Worm (Caenorhabditis elegans): ENCODE measurements around the gene far-8.

The far-8 gene

ce11 chrIII:797507-797906, 45.2 kb upstream of the far-8 start:
- no peak for TF ChIP-seq lin-15B (tag; optimal IDR thresholded peaks at IDR 0.05)
- TF ChIP-seq nhr-23 (tag; optimal IDR thresholded peaks at IDR 0.05), result no peak
- TF ChIP-seq eor-1 (tag; optimal IDR thresholded peaks at IDR 0.05), result no peak
- no peak for TF ChIP-seq nhr-67 (tag; optimal IDR thresholded peaks at IDR 0.05)
- TF ChIP-seq ceh-82 (tag; optimal IDR thresholded peaks at IDR 0.05), result no peak
- TF ChIP-seq mdl-1 (tag; optimal IDR thresholded peaks at IDR 0.05), result no peak
- no peak for TF ChIP-seq aly-2 (tag; optimal IDR thresholded peaks at IDR 0.05)
- TF ChIP-seq unc-39 (tag; optimal IDR thresholded peaks at IDR 0.05), result no peak
- no peak for TF ChIP-seq nhr-77 (tag; optimal IDR thresholded peaks at IDR 0.05)
- TF ChIP-seq pha-4 (tag; optimal IDR thresholded peaks at IDR 0.05), result no peak
- no peak for TF ChIP-seq nhr-76 (tag; optimal IDR thresholded peaks at IDR 0.05)
- no peak for TF ChIP-seq snpc-4 (tag; optimal IDR thresholded peaks at IDR 0.05)
- TF ChIP-seq ZK546.5 (tag; optimal IDR thresholded peaks at IDR 0.05), result no peak
- no peak for TF ChIP-seq fkh-10 (GFP tag; optimal IDR thresholded peaks at IDR 0.05)
- TF ChIP-seq nfya-1 (tag; optimal IDR thresholded peaks at IDR 0.05; ENCODE audit: insufficient read depth), result no peak
- TF ChIP-seq fos-1 (tag; optimal IDR thresholded peaks at IDR 0.05), result no peak
- TF ChIP-seq fkh-2 (tag; optimal IDR thresholded peaks at IDR 0.05), result no peak
- no peak for TF ChIP-seq ama-1 (optimal IDR thresholded peaks at IDR 0.05)

ce11 chrIII:802041-802440, 40.7 kb upstream of the far-8 start:
- TF ChIP-seq nhr-76 (tag; optimal IDR thresholded peaks at IDR 0.05) (no peak), lin-39 (tag; optimal IDR thresholded peaks at IDR 0.05) (no peak), lsy-12 (tag; optimal IDR thresholded peaks at IDR 0.05) (no peak), fkh-2 (tag; optimal IDR thresholded peaks at IDR 0.05) (no peak), unc-39 (tag; optimal IDR thresholded peaks at IDR 0.05) (no peak), ceh-9 (tag; optimal IDR thresholded peaks at IDR 0.05) (no peak), pha-4 (tag; optimal IDR thresholded peaks at IDR 0.05) (no peak), sea-2 (GFP tag; optimal IDR thresholded peaks at IDR 0.05) (no peak), nhr-23 (tag; optimal IDR thresholded peaks at IDR 0.05) (no peak), ZK546.5 (tag; optimal IDR thresholded peaks at IDR 0.05) (no peak), nhr-67 (tag; optimal IDR thresholded peaks at IDR 0.05) (no peak), mdl-1 (tag; optimal IDR thresholded peaks at IDR 0.05) (no peak), nhr-12 (tag; optimal IDR thresholded peaks at IDR 0.05) (no peak), eor-1 (tag; optimal IDR thresholded peaks at IDR 0.05) (no peak), aly-2 (tag; optimal IDR thresholded peaks at IDR 0.05) (no peak), mml-1 (tag; optimal IDR thresholded peaks at IDR 0.05) (no peak), nhr-25 (tag; optimal IDR thresholded peaks at IDR 0.05) (no peak), ceh-82 (tag; optimal IDR thresholded peaks at IDR 0.05) (no peak)

ce11 chrIII:811544-811943, 31.2 kb upstream of the far-8 start, which contains the start of gene daf-7:
daf-7 (plus strand) TSS chrIII:811844.
- TF ChIP-seq tbx-2 (tag; optimal IDR thresholded peaks at IDR 0.05) (no peak), elt-3 (tag; optimal IDR thresholded peaks at IDR 0.05) (no peak), unc-62 (GFP tag; optimal IDR thresholded peaks at IDR 0.05) (no peak), nhr-76 (tag; optimal IDR thresholded peaks at IDR 0.05) (no peak), elt-1 (tag; optimal IDR thresholded peaks at IDR 0.05) (no peak), daf-12 (tag; optimal IDR thresholded peaks at IDR 0.05) (no peak), nfya-1 (tag; optimal IDR thresholded peaks at IDR 0.05; ENCODE audit: insufficient read depth) (no peak), fkh-10 (GFP tag; optimal IDR thresholded peaks at IDR 0.05) (no peak), ceh-28 (tag; optimal IDR thresholded peaks at IDR 0.05) (no peak)

ce11 chrIII:815845-816244, 26.9 kb upstream of the far-8 start, which contains the start of gene dac-1:
dac-1 (plus strand) TSS chrIII:816145.
- no peak for TF ChIP-seq lin-39 (tag; optimal IDR thresholded peaks at IDR 0.05)
- no peak for TF ChIP-seq elt-1 (tag; optimal IDR thresholded peaks at IDR 0.05)
- no peak for TF ChIP-seq ceh-28 (tag; optimal IDR thresholded peaks at IDR 0.05)
- TF ChIP-seq hmg-11 (tag; optimal IDR thresholded peaks at IDR 0.05), result no peak
- TF ChIP-seq nhr-25 (tag; optimal IDR thresholded peaks at IDR 0.05), result peak; percentile 28

ce11 chrIII:819313-819712, 23.4 kb upstream of the far-8 start:
- TF ChIP-seq snpc-4 (tag; optimal IDR thresholded peaks at IDR 0.05), result peak; percentile 38
- no peak for TF ChIP-seq eor-1 (tag; optimal IDR thresholded peaks at IDR 0.05)
- no peak for TF ChIP-seq fkh-2 (tag; optimal IDR thresholded peaks at IDR 0.05)

Data from whole organism, L3 larva.